Worm (Caenorhabditis elegans) whole organism, L4 larva: ENCODE measurements around the gene trx-1.

Experiments
- F26F4.8 ChIP-seq: fragments of 200-800 bp; sonication (Bioruptor generic); conservative IDR thresholded peaks from 2 replicates; pipeline ENCODE4 v1.3.6; 2022; ENCODE audit warnings: missing genetic modification characterization, missing compliant biosample characterization
- F44E2.7 ChIP-seq: fragments of 200-800 bp; sonication (Bioruptor generic); IDR thresholded peaks from 2 replicates; pipeline ENCODE4 v2.1.2; 2022; ENCODE audit warnings: missing genetic modification characterization, missing compliant biosample characterization
- R02D3.7 ChIP-seq: fragments of 150-350 bp; sonication (generic microtip); optimal IDR thresholded peaks from 3 replicates; lab custom pipeline; 2014; ENCODE audit warnings: missing biosample characterization, missing genetic modification characterization
- T20F7.1 ChIP-seq: fragments of 200-800 bp; sonication (Bioruptor generic); optimal IDR thresholded peaks from 2 replicates; lab custom pipeline; 2018; ENCODE audit warnings: mild to moderate bottlenecking, missing genetic modification characterization, missing compliant biosample characterization
- T26A8.4 ChIP-seq: fragments of 200-800 bp; sonication (Bioruptor generic); IDR thresholded peaks from 2 replicates; pipeline ENCODE4 v1.3.6; 2022; ENCODE audit warnings: missing genetic modification characterization, missing compliant biosample characterization
- Y105C5A.15 ChIP-seq: fragments of 200-800 bp; sonication (Bioruptor generic); IDR thresholded peaks from 2 replicates; pipeline ENCODE4 v1.3.6; 2022; ENCODE audit warnings: missing genetic modification characterization, missing compliant biosample characterization
- Y75B8A.6 ChIP-seq: fragments of 200-800 bp; sonication (Bioruptor generic); IDR thresholded peaks from 2 replicates; pipeline ENCODE4 v1.3.6; 2022; ENCODE audit warnings: missing genetic modification reagents, missing genetic modification characterization, missing compliant biosample characterization
- ZK546.5 ChIP-seq, 2 experiments: sonication (generic microtip); optimal IDR thresholded peaks; 2 replicates each; lab custom pipeline; 2017; ENCODE audit warnings: missing biosample characterization in 2 of 2, missing genetic modification characterization in 2 of 2
- aha-1 ChIP-seq: fragments of 150-350 bp; peaks from one replicate; lab custom pipeline; 2014; ENCODE audit warnings: missing biosample characterization, missing genetic modification characterization
- aly-2 ChIP-seq: sonication (generic microtip); optimal IDR thresholded peaks from 2 replicates; lab custom pipeline; 2018; ENCODE audit warnings: missing biosample characterization, missing genetic modification characterization
- ama-1 ChIP-seq: fragments of 150-350 bp; optimal IDR thresholded peaks from 2 replicates; lab custom pipeline; 2014; ENCODE audit warnings: inconsistent platforms, mixed read lengths
- arid-1 ChIP-seq: fragments of 200-800 bp; sonication (Bioruptor generic); conservative IDR thresholded peaks from 2 replicates; pipeline ENCODE4 v1.3.6; 2022; ENCODE audit warnings: missing genetic modification reagents, missing genetic modification characterization, missing compliant biosample characterization
- ceh-28 ChIP-seq: fragments of 150-350 bp; optimal IDR thresholded peaks from 2 replicates; lab custom pipeline; 2014; ENCODE audit warnings: missing biosample characterization, missing genetic modification reagents, missing genetic modification characterization
- ceh-44 ChIP-seq: fragments of 200-800 bp; sonication (Bioruptor generic); IDR thresholded peaks from 2 replicates; pipeline ENCODE4 v1.3.6; 2022; ENCODE audit warnings: missing genetic modification reagents, missing genetic modification characterization, missing compliant biosample characterization
- ceh-62 ChIP-seq: sonication (generic microtip); optimal IDR thresholded peaks from 2 replicates; lab custom pipeline; 2017; ENCODE audit warnings: missing biosample characterization, missing genetic modification characterization
- ceh-82 ChIP-seq: sonication (generic microtip); optimal IDR thresholded peaks from 2 replicates; lab custom pipeline; 2017; ENCODE audit warnings: missing biosample characterization, missing genetic modification characterization
- ces-1 ChIP-seq: fragments of 150-350 bp; sonication (generic microtip); optimal IDR thresholded peaks from 4 replicates; lab custom pipeline; 2014; ENCODE audit warnings: missing biosample characterization, missing genetic modification reagents, missing genetic modification characterization
- ctbp-1 ChIP-seq: fragments of 200-800 bp; sonication (Bioruptor generic); IDR thresholded peaks from 2 replicates; pipeline ENCODE4 v1.3.6; 2022; ENCODE audit warnings: missing genetic modification reagents, missing genetic modification characterization, missing compliant biosample characterization
- daf-16 ChIP-seq, 3 experiments: sonication (generic microtip); optimal IDR thresholded peaks; 2 replicates each; lab custom pipeline; 2016 to 2017; ENCODE audit warnings: missing genetic modification characterization in 3 of 3, missing genetic modification reagents in 3 of 3, mild to moderate bottlenecking in 2 of 3, missing compliant biosample characterization in 2 of 3, missing biosample characterization in 1 of 3, moderate library complexity in 1 of 3
- dmd-6 ChIP-seq: fragments of 200-800 bp; sonication (Bioruptor generic); IDR thresholded peaks from 2 replicates; pipeline ENCODE4 v1.3.6; 2022; ENCODE audit warnings: missing genetic modification reagents, missing genetic modification characterization, missing compliant biosample characterization
- duxl-1 ChIP-seq: sonication (generic microtip); optimal IDR thresholded peaks from 2 replicates; lab custom pipeline; 2016; ENCODE audit warnings: mild to moderate bottlenecking, missing genetic modification characterization, moderate library complexity, missing compliant biosample characterization; ENCODE audit not compliant: poor library complexity
- egl-27 ChIP-seq: sonication (generic microtip); optimal IDR thresholded peaks from 3 replicates; lab custom pipeline; 2017; ENCODE audit warnings: missing biosample characterization, missing genetic modification reagents, missing genetic modification characterization
- fkh-10 ChIP-seq: fragments of 150-350 bp; optimal IDR thresholded peaks from 2 replicates; lab custom pipeline; 2014; ENCODE audit warnings: missing biosample characterization, missing genetic modification reagents, missing genetic modification characterization
- gei-8 ChIP-seq: fragments of 200-800 bp; sonication (Bioruptor generic); optimal IDR thresholded peaks from 2 replicates; lab custom pipeline; 2018; ENCODE audit warnings: mild to moderate bottlenecking, missing genetic modification characterization, missing compliant biosample characterization
- hif-1 ChIP-seq, 2 experiments: sonication (generic microtip); optimal IDR thresholded peaks; 2 replicates each; lab custom pipeline; 2016 to 2017; ENCODE audit warnings: missing compliant biosample characterization in 2 of 2, missing genetic modification characterization in 2 of 2, missing genetic modification reagents in 2 of 2, missing genotype in 2 of 2, mild to moderate bottlenecking in 1 of 2
- lin-29 ChIP-seq: fragments of 200-800 bp; sonication (Bioruptor generic); IDR thresholded peaks from 2 replicates; pipeline ENCODE4 v1.3.6; 2022; ENCODE audit warnings: missing genetic modification reagents, missing genetic modification characterization, missing compliant biosample characterization
- madf-9 ChIP-seq: fragments of 200-800 bp; sonication (Bioruptor generic); conservative IDR thresholded peaks from 2 replicates; pipeline ENCODE4 v1.3.6; 2022; ENCODE audit warnings: missing genetic modification reagents, missing genetic modification characterization, missing compliant biosample characterization
- mdt-29 ChIP-seq: fragments of 200-800 bp; sonication (Bioruptor generic); IDR thresholded peaks from 2 replicates; pipeline ENCODE4 v1.3.6; 2022; ENCODE audit warnings: missing genetic modification reagents, missing genetic modification characterization, missing compliant biosample characterization
- mep-1 ChIP-seq: fragments of 150-350 bp; sonication (generic microtip); optimal IDR thresholded peaks from 3 replicates; lab custom pipeline; 2014; ENCODE audit warnings: missing biosample characterization, missing genetic modification characterization
- nhr-25 ChIP-seq: sonication (generic microtip); optimal IDR thresholded peaks from 2 replicates; lab custom pipeline; 2017; ENCODE audit warnings: missing genetic modification characterization, mild to moderate bottlenecking, missing compliant biosample characterization, antibody characterized with exemption, moderate library complexity, borderline replicate concordance; ENCODE audit not compliant: insufficient read depth
- pha-4 ChIP-seq, 2 experiments: fragments of 150-350 bp in 1 of 2; fragments of 200-800 bp in 1 of 2; sonication (Bioruptor generic) in 1 of 2; IDR thresholded peaks in 1 of 2; optimal IDR thresholded peaks in 1 of 2; 2 replicates each; pipeline versions ENCODE4 v1.3.6 to Lab custom; 2014 to 2022; ENCODE audit warnings: missing genetic modification characterization in 2 of 2, missing genetic modification reagents in 2 of 2, missing biosample characterization in 1 of 2, missing compliant biosample characterization in 1 of 2
- php-3 ChIP-seq: fragments of 200-800 bp; sonication (Bioruptor generic); IDR thresholded peaks from 2 replicates; pipeline ENCODE4 v1.3.6; 2022; ENCODE audit warnings: missing genetic modification reagents, missing genetic modification characterization, missing compliant biosample characterization
- pqm-1 ChIP-seq: sonication (generic microtip); optimal IDR thresholded peaks from 2 replicates; lab custom pipeline; 2017; ENCODE audit warnings: missing biosample characterization, missing genetic modification characterization
- sdz-12 ChIP-seq: fragments of 200-800 bp; sonication (Bioruptor generic); optimal IDR thresholded peaks from 2 replicates; lab custom pipeline; 2018; ENCODE audit warnings: mild to moderate bottlenecking, missing genetic modification characterization, missing compliant biosample characterization
- snpc-1.2 ChIP-seq: fragments of 200-800 bp; sonication (Bioruptor generic); IDR thresholded peaks from 2 replicates; pipeline ENCODE4 v1.3.6; 2022; ENCODE audit warnings: missing genetic modification reagents, missing genetic modification characterization, missing compliant biosample characterization
- snpc-4 ChIP-seq: fragments of 150-350 bp; optimal IDR thresholded peaks from 2 replicates; lab custom pipeline; 2014; ENCODE audit warnings: missing biosample characterization, missing genetic modification characterization
- unc-62 ChIP-seq, 3 experiments: fragments of 150-350 bp in 1 of 3; sonication (generic microtip); optimal IDR thresholded peaks in 2 of 3; peaks in 1 of 3; 1 replicate in 1 of 3; 2 replicates in 2 of 3; lab custom pipeline; 2014 to 2017; ENCODE audit warnings: missing biosample characterization in 3 of 3, missing genetic modification characterization in 3 of 3, missing genetic modification reagents in 3 of 3, missing genotype in 1 of 3
- vab-7 ChIP-seq: fragments of 200-800 bp; sonication (Bioruptor generic); IDR thresholded peaks from 2 replicates; pipeline ENCODE4 v1.3.6; 2022; ENCODE audit warnings: missing genetic modification reagents, missing genetic modification characterization, missing compliant biosample characterization
- zfp-3 ChIP-seq: fragments of 200-800 bp; sonication (Bioruptor generic); conservative IDR thresholded peaks from 2 replicates; pipeline ENCODE4 v1.3.6; 2022; ENCODE audit warnings: missing genetic modification reagents, missing genetic modification characterization, missing compliant biosample characterization

trx-1 gene

ce11 chrII:7801255-7801654 is 47.9 kb upstream of the trx-1 start:
- TF ChIP-seq ZK546.5 (tag; optimal IDR thresholded peaks at IDR 0.05; lab: Kevin White, UChicago), result no peak
- peak; percentile 52 for TF ChIP-seq pqm-1 (tag; lab: Kevin White, UChicago)
- peak; percentile 25; the same call in 1 of the 2 replicates for TF ChIP-seq dmd-6

- TF ChIP-seq egl-27 (tag; lab: Kevin White, UChicago) (no peak), fkh-10 (GFP tag; lab: Kevin White, UChicago) (peak; percentile 10), daf-16 (GFP tag; optimal IDR thresholded peaks at IDR 0.05; lab: Kevin White, UChicago) (no peak), daf-16 (tag; optimal IDR thresholded peaks at IDR 0.05; lab: Kevin White, UChicago) (no peak), aly-2 (no peak), ces-1 (GFP tag; lab: Kevin White, UChicago) (peak; percentile 40)
Measured at ce11 chrII:7795299-7795698, 41.9 kb upstream of the trx-1 start.

- TF ChIP-seq snpc-4 (no peak), duxl-1 (tag; lab: Kevin White, UChicago) (no peak), pha-4 (GFP tag; IDR thresholded peaks at IDR 0.05; lab: Robert Waterston, UW) (no peak), pha-4 (tag; optimal IDR thresholded peaks at IDR 0.05; lab: Kevin White, UChicago) (no peak), Y75B8A.6 (GFP tag; lab: Robert Waterston, UW) (no peak)
Measured at ce11 chrII:7794222-7794621, 40.8 kb upstream of the trx-1 start, which contains the start of gene glr-4. glr-4 (minus strand) TSS chrII:7794322.

ce11 chrII:7792514-7792913 is 39.1 kb upstream of the trx-1 start:
- no peak for TF ChIP-seq lin-29 (GFP tag; lab: Robert Waterston, UW)
- no peak for TF ChIP-seq unc-62 (GFP tag; optimal IDR thresholded peaks at IDR 0.05 in 1 of 2; lab: Kevin White, UChicago)
- no peak for TF ChIP-seq unc-62 (tag; optimal IDR thresholded peaks at IDR 0.05; lab: Kevin White, UChicago)
- no peak for TF ChIP-seq T26A8.4
- no peak for TF ChIP-seq ctbp-1 (GFP tag; lab: Robert Waterston, UW)
- no peak for TF ChIP-seq madf-9 (GFP tag; lab: Robert Waterston, UW)
- no peak for TF ChIP-seq hif-1 (tag; optimal IDR thresholded peaks at IDR 0.05; lab: Kevin White, UChicago)
- no peak for TF ChIP-seq zfp-3 (GFP tag; lab: Robert Waterston, UW)
- TF ChIP-seq snpc-1.2 (GFP tag; lab: Robert Waterston, UW), result no peak
- no peak for TF ChIP-seq pha-4 (GFP tag; IDR thresholded peaks at IDR 0.05; lab: Robert Waterston, UW)
- TF ChIP-seq pha-4 (tag; optimal IDR thresholded peaks at IDR 0.05; lab: Kevin White, UChicago), result no peak
- TF ChIP-seq sdz-12 (GFP tag; lab: Kevin White, UChicago), result no peak
- no peak for TF ChIP-seq vab-7 (GFP tag; lab: Robert Waterston, UW)
- no peak for TF ChIP-seq php-3 (GFP tag; lab: Robert Waterston, UW)
- TF ChIP-seq F26F4.8 (GFP tag; lab: Robert Waterston, UW), result no peak
- TF ChIP-seq ceh-28 (tag; lab: Kevin White, UChicago), result no peak
- TF ChIP-seq Y105C5A.15 (GFP tag; lab: Robert Waterston, UW), result no peak
- TF ChIP-seq ceh-82, result no peak
- no peak for TF ChIP-seq gei-8 (GFP tag; lab: Kevin White, UChicago)
- no peak for TF ChIP-seq ceh-62
- TF ChIP-seq mdt-29 (GFP tag; lab: Robert Waterston, UW), result no peak
- no peak for TF ChIP-seq F44E2.7 (GFP tag; lab: Robert Waterston, UW)

ce11 chrII:7791408-7792050 is 38.1 kb upstream of the trx-1 start:
- peak; percentile 19 for TF ChIP-seq T20F7.1 (GFP tag; lab: Kevin White, UChicago)
- no peak for TF ChIP-seq ceh-44 (GFP tag; lab: Robert Waterston, UW)
- no peak for TF ChIP-seq arid-1 (GFP tag; lab: Robert Waterston, UW)
- peak in 1 of 2 experiments; percentile 0 for TF ChIP-seq unc-62 (GFP tag; optimal IDR thresholded peaks at IDR 0.05 in 1 of 2; lab: Kevin White, UChicago)
- no peak for TF ChIP-seq unc-62 (tag; optimal IDR thresholded peaks at IDR 0.05; lab: Kevin White, UChicago)
- peak; percentile 56 for TF ChIP-seq mep-1 (tag; lab: Kevin White, UChicago)
- TF ChIP-seq ama-1 (lab: Kevin White, UChicago), result peak; percentile 47
- TF ChIP-seq R02D3.7 (tag; lab: Kevin White, UChicago), result no peak
- peak; percentile 25; the same call in 1 of the 2 replicates for TF ChIP-seq T26A8.4
- peak; percentile 63 for TF ChIP-seq aha-1 (tag; lab: Kevin White, UChicago)
- TF ChIP-seq nhr-25 (tag; lab: Kevin White, UChicago), result peak; percentile 71
